Worm (Caenorhabditis elegans) whole organism, L3 larva: ENCODE measurements around the gene sru-39.

Source experiments
- R02D3.7 ChIP-seq: fragments of 150-350 bp; optimal IDR thresholded peaks from 2 replicates; lab custom pipeline; 2014; ENCODE audit warnings: missing biosample characterization, missing genetic modification characterization
- ZK546.5 ChIP-seq: sonication (generic microtip); optimal IDR thresholded peaks from 2 replicates; lab custom pipeline; 2017; ENCODE audit warnings: missing biosample characterization, missing genetic modification characterization
- aly-2 ChIP-seq: fragments of 150-350 bp; optimal IDR thresholded peaks from 2 replicates; lab custom pipeline; 2014; ENCODE audit warnings: missing biosample characterization, missing genetic modification characterization
- ama-1 ChIP-seq: fragments of 150-350 bp; optimal IDR thresholded peaks from 2 replicates; lab custom pipeline; 2018
- ceh-16 ChIP-seq: sonication (generic microtip); optimal IDR thresholded peaks from 2 replicates; lab custom pipeline; 2017; ENCODE audit warnings: missing biosample characterization, missing genetic modification characterization
- ceh-28 ChIP-seq: fragments of 150-350 bp; optimal IDR thresholded peaks from 2 replicates; lab custom pipeline; 2014; ENCODE audit warnings: missing biosample characterization, missing genetic modification reagents, missing genetic modification characterization
- ceh-82 ChIP-seq: fragments of 150-350 bp; optimal IDR thresholded peaks from 2 replicates; lab custom pipeline; 2014; ENCODE audit warnings: missing biosample characterization, missing genetic modification characterization
- ceh-9 ChIP-seq: sonication (generic microtip); optimal IDR thresholded peaks from 2 replicates; lab custom pipeline; 2018; ENCODE audit warnings: missing biosample characterization, missing genetic modification characterization
- daf-12 ChIP-seq: fragments of 150-350 bp; optimal IDR thresholded peaks from 2 replicates; lab custom pipeline; 2014; ENCODE audit warnings: missing biosample characterization, missing genetic modification reagents, missing genetic modification characterization
- egl-5 ChIP-seq: fragments of 150-350 bp; optimal IDR thresholded peaks from 2 replicates; lab custom pipeline; 2017; ENCODE audit warnings: missing biosample characterization, missing genetic modification reagents, missing genetic modification characterization, inconsistent platforms
- elt-1 ChIP-seq: fragments of 150-350 bp; optimal IDR thresholded peaks from 2 replicates; lab custom pipeline; 2014; ENCODE audit warnings: missing biosample characterization, missing genetic modification characterization
- elt-2 ChIP-seq: sonication (generic microtip); optimal IDR thresholded peaks from 2 replicates; lab custom pipeline; 2016; ENCODE audit warnings: missing genetic modification reagents, mild to moderate bottlenecking, missing genetic modification characterization, missing compliant biosample characterization
- elt-3 ChIP-seq, 3 experiments: fragments of 150-350 bp in 1 of 3; sonication (generic microtip) in 2 of 3; optimal IDR thresholded peaks; 2 replicates in 2 of 3; 4 replicates in 1 of 3; lab custom pipeline; 2014 to 2017; ENCODE audit warnings: missing biosample characterization in 3 of 3, missing genetic modification characterization in 3 of 3
- fkh-10 ChIP-seq: sonication (generic microtip); optimal IDR thresholded peaks from 2 replicates; lab custom pipeline; 2017; ENCODE audit warnings: missing biosample characterization, missing genetic modification reagents, missing genetic modification characterization
- fos-1 ChIP-seq: fragments of 150-350 bp; optimal IDR thresholded peaks from 2 replicates; lab custom pipeline; 2014; ENCODE audit warnings: missing biosample characterization, missing genetic modification characterization
- hmg-11 ChIP-seq: sonication (generic microtip); optimal IDR thresholded peaks from 2 replicates; lab custom pipeline; 2016; ENCODE audit warnings: missing genetic modification characterization, missing compliant biosample characterization
- jun-1 ChIP-seq: fragments of 150-350 bp; optimal IDR thresholded peaks from 2 replicates; lab custom pipeline; 2014; ENCODE audit warnings: missing biosample characterization, missing genetic modification reagents, missing genetic modification characterization
- lin-15B ChIP-seq: fragments of 150-350 bp; optimal IDR thresholded peaks from 2 replicates; lab custom pipeline; 2014; ENCODE audit warnings: missing biosample characterization, missing genetic modification characterization
- lin-39 ChIP-seq: fragments of 150-350 bp; optimal IDR thresholded peaks from 2 replicates; lab custom pipeline; 2018; ENCODE audit warnings: missing biosample characterization, missing genetic modification reagents, missing genetic modification characterization
- lsy-12 ChIP-seq: sonication (generic microtip); optimal IDR thresholded peaks from 2 replicates; lab custom pipeline; 2016; ENCODE audit warnings: mild to moderate bottlenecking, missing genetic modification characterization, missing compliant biosample characterization
- mdl-1 ChIP-seq: fragments of 150-350 bp; optimal IDR thresholded peaks from 2 replicates; lab custom pipeline; 2014; ENCODE audit warnings: missing biosample characterization, missing genetic modification characterization
- mml-1 ChIP-seq: fragments of 150-350 bp; sonication (generic microtip); optimal IDR thresholded peaks from 3 replicates; lab custom pipeline; 2014; ENCODE audit warnings: missing biosample characterization, missing genetic modification characterization
- nfya-1 ChIP-seq: sonication (generic microtip); optimal IDR thresholded peaks from 2 replicates; lab custom pipeline; 2017; ENCODE audit warnings: missing genetic modification characterization, mild to moderate bottlenecking, missing compliant biosample characterization, antibody characterized with exemption, moderate library complexity; ENCODE audit not compliant: insufficient read depth
- nhr-11 ChIP-seq: fragments of 150-350 bp; optimal IDR thresholded peaks from 2 replicates; lab custom pipeline; 2014; ENCODE audit warnings: missing biosample characterization, missing genetic modification characterization
- nhr-12 ChIP-seq: fragments of 150-350 bp; optimal IDR thresholded peaks from 2 replicates; lab custom pipeline; 2014; ENCODE audit warnings: missing biosample characterization, missing genetic modification characterization
- nhr-23 ChIP-seq: fragments of 150-350 bp; optimal IDR thresholded peaks from 2 replicates; lab custom pipeline; 2014; ENCODE audit warnings: missing biosample characterization, missing genetic modification reagents, missing genetic modification characterization
- nhr-237 ChIP-seq: fragments of 150-350 bp; optimal IDR thresholded peaks from 2 replicates; lab custom pipeline; 2014; ENCODE audit warnings: missing biosample characterization, missing genetic modification characterization
- nhr-25 ChIP-seq: sonication (generic microtip); optimal IDR thresholded peaks from 2 replicates; lab custom pipeline; 2017; ENCODE audit warnings: missing biosample characterization, missing genetic modification characterization
- nhr-28 ChIP-seq: fragments of 150-350 bp; optimal IDR thresholded peaks from 2 replicates; lab custom pipeline; 2014; ENCODE audit warnings: missing biosample characterization, missing genetic modification characterization
- nhr-43 ChIP-seq: sonication (generic microtip); optimal IDR thresholded peaks from 2 replicates; lab custom pipeline; 2016; ENCODE audit warnings: mild to moderate bottlenecking, missing genetic modification characterization, missing compliant biosample characterization; ENCODE audit not compliant: poor library complexity, severe bottlenecking
- nhr-67 ChIP-seq: fragments of 150-350 bp; optimal IDR thresholded peaks from 2 replicates; lab custom pipeline; 2014; ENCODE audit warnings: missing biosample characterization, missing genetic modification characterization
- nhr-76 ChIP-seq: fragments of 150-350 bp; sonication (generic microtip); optimal IDR thresholded peaks from 5 replicates; lab custom pipeline; 2014; ENCODE audit warnings: missing biosample characterization, missing genetic modification characterization
- pha-4 ChIP-seq: fragments of 150-350 bp; optimal IDR thresholded peaks from 2 replicates; lab custom pipeline; 2014; ENCODE audit warnings: missing biosample characterization, missing genetic modification reagents, missing genetic modification characterization
- pqm-1 ChIP-seq: fragments of 150-350 bp; optimal IDR thresholded peaks from 2 replicates; lab custom pipeline; 2017; ENCODE audit warnings: missing biosample characterization, missing genetic modification characterization, inconsistent platforms
- sea-2 ChIP-seq: fragments of 150-350 bp; sonication (generic microtip); optimal IDR thresholded peaks from 4 replicates; lab custom pipeline; 2014; ENCODE audit warnings: missing biosample characterization, missing genetic modification reagents, missing genetic modification characterization
- snpc-4 ChIP-seq: fragments of 150-350 bp; optimal IDR thresholded peaks from 2 replicates; lab custom pipeline; 2014; ENCODE audit warnings: missing biosample characterization, missing genetic modification characterization
- tbx-2 ChIP-seq: sonication (generic microtip); optimal IDR thresholded peaks from 2 replicates; lab custom pipeline; 2016; ENCODE audit warnings: mild to moderate bottlenecking, missing genetic modification characterization, missing compliant biosample characterization
- unc-39 ChIP-seq: sonication (generic microtip); optimal IDR thresholded peaks from 4 replicates; lab custom pipeline; 2017; ENCODE audit warnings: missing biosample characterization, missing genetic modification characterization
- unc-62 ChIP-seq: fragments of 150-350 bp; sonication (generic microtip); optimal IDR thresholded peaks from 4 replicates; lab custom pipeline; 2014; ENCODE audit warnings: missing biosample characterization, missing genetic modification reagents, missing genetic modification characterization
- zag-1 ChIP-seq: fragments of 150-350 bp; optimal IDR thresholded peaks from 2 replicates; lab custom pipeline; 2014; ENCODE audit warnings: missing biosample characterization, missing genetic modification characterization
- ztf-11 ChIP-seq: fragments of 150-350 bp; optimal IDR thresholded peaks from 2 replicates; lab custom pipeline; 2014; ENCODE audit warnings: missing biosample characterization, missing genetic modification characterization
- ztf-4 ChIP-seq: fragments of 150-350 bp; optimal IDR thresholded peaks from 2 replicates; lab custom pipeline; 2014; ENCODE audit warnings: missing biosample characterization, missing genetic modification characterization

sru-39 gene

ce11 chrV:9782045-9782444, 21.2 kb upstream of the sru-39 start:
- no peak for TF ChIP-seq ZK546.5 (tag; lab: Kevin White, UChicago)
- no peak for TF ChIP-seq nhr-237 (tag; lab: Kevin White, UChicago)
- TF ChIP-seq nhr-23 (tag; lab: Kevin White, UChicago): no peak
- no peak for TF ChIP-seq unc-39 (tag; lab: Kevin White, UChicago)
- TF ChIP-seq snpc-4 (tag; lab: Kevin White, UChicago): no peak
- no peak for TF ChIP-seq unc-62 (GFP tag; lab: Kevin White, UChicago)
- TF ChIP-seq aly-2 (tag; lab: Kevin White, UChicago): no peak
- no peak for TF ChIP-seq lsy-12 (tag; lab: Kevin White, UChicago)
- TF ChIP-seq egl-5 (tag; lab: Kevin White, UChicago): no peak
- TF ChIP-seq ceh-16 (tag; lab: Kevin White, UChicago): no peak

ce11 chrV:9782969-9783368, 20.3 kb upstream of the sru-39 start, which contains the start of gene F46B6.5:
Gene F46B6.5, minus strand, starts transcription at chrV:9783069.
- TF ChIP-seq nhr-28 (tag; lab: Kevin White, UChicago) (no peak), ztf-11 (no peak), ceh-9 (tag; lab: Kevin White, UChicago) (no peak), jun-1 (tag; lab: Kevin White, UChicago) (no peak), nhr-23 (tag; lab: Kevin White, UChicago) (no peak), ceh-82 (tag; lab: Kevin White, UChicago) (no peak), fkh-10 (no peak), tbx-2 (tag; lab: Kevin White, UChicago) (no peak), nhr-43 (no peak)

ce11 chrV:9784215-9784614, 19.1 kb upstream of the sru-39 start:
- no peak for TF ChIP-seq ama-1 (lab: Kevin White, UChicago)
- TF ChIP-seq hmg-11: no peak
- no peak for TF ChIP-seq daf-12
- TF ChIP-seq unc-39 (tag; lab: Kevin White, UChicago): no peak
- no peak for TF ChIP-seq lin-39 (tag; lab: Kevin White, UChicago)
- TF ChIP-seq ceh-9 (tag; lab: Kevin White, UChicago): no peak
- no peak for TF ChIP-seq egl-5 (tag; lab: Kevin White, UChicago)
- TF ChIP-seq fos-1: no peak
- no peak for TF ChIP-seq ceh-28
- TF ChIP-seq mdl-1: no peak

- TF ChIP-seq lsy-12 (tag; lab: Kevin White, UChicago) (no peak), elt-2 (tag; lab: Kevin White, UChicago) (peak; percentile 21), nhr-43 (peak; percentile 49), ztf-11 (no peak), ama-1 (lab: Kevin White, UChicago) (peak; percentile 80), lin-15B (tag; lab: Kevin White, UChicago) (no peak), nhr-23 (tag; lab: Kevin White, UChicago) (no peak), nhr-25 (no peak), sea-2 (GFP tag; lab: Kevin White, UChicago) (no peak)
Measured at ce11 chrV:9786721-9787131, 16.6 kb upstream of the sru-39 start, which contains the start of gene F46B6.6. Gene F46B6.6, minus strand, starts transcription at chrV:9786868.

- TF ChIP-seq elt-3 (tag; optimal IDR thresholded peaks at IDR 0.05; lab: Kevin White, UChicago) (no peak), zag-1 (tag; lab: Kevin White, UChicago) (no peak), hmg-11 (peak; percentile 80), nhr-43 (peak; percentile 97), R02D3.7 (peak; percentile 62), mml-1 (tag; lab: Kevin White, UChicago) (no peak), nhr-23 (tag; lab: Kevin White, UChicago) (peak; percentile 97), nhr-25 (peak; percentile 99), elt-1 (tag; lab: Kevin White, UChicago) (peak; percentile 76), ztf-11 (no peak), elt-2 (tag; lab: Kevin White, UChicago) (peak; percentile 89), sea-2 (GFP tag; lab: Kevin White, UChicago) (no peak), pqm-1 (peak; percentile 73), mdl-1 (peak; percentile 94), ZK546.5 (tag; lab: Kevin White, UChicago) (no peak), ceh-16 (tag; lab: Kevin White, UChicago) (peak; percentile 50), ceh-9 (tag; lab: Kevin White, UChicago) (no peak), lsy-12 (tag; lab: Kevin White, UChicago) (peak; percentile 96), ama-1 (lab: Kevin White, UChicago) (peak; percentile 82), nhr-76 (tag; lab: Kevin White, UChicago) (no peak), nhr-12 (no peak), snpc-4 (tag; lab: Kevin White, UChicago) (peak; percentile 93), ztf-4 (tag; lab: Kevin White, UChicago) (peak; percentile 74), pha-4 (tag; lab: Kevin White, UChicago) (peak; percentile 96), fos-1 (no peak), nhr-67 (tag; lab: Kevin White, UChicago) (no peak), nfya-1 (tag; lab: Kevin White, UChicago) (peak; percentile 94), nhr-11 (peak; percentile 80), lin-39 (tag; lab: Kevin White, UChicago) (peak; percentile 95), egl-5 (tag; lab: Kevin White, UChicago) (peak; percentile 91), daf-12 (no peak)
Measured at ce11 chrV:9789657-9790261, 13.5 kb upstream of the sru-39 start, which contains the start of gene ztf-7. Gene ztf-7, minus strand, starts transcription at chrV:9789707.
